Fruit fly (Drosophila melanogaster) whole organism: Measurements from ENCODE around the gene CG10336.

Source experiments
- CG8478 ChIP-seq: fragments of >200 bp; optimal IDR thresholded peaks from 2 replicates; lab custom pipeline; 2018; ENCODE audit warnings: inconsistent platforms
- Dll ChIP-seq: fragments of >200 bp; optimal IDR thresholded peaks from 2 replicates; lab custom pipeline; 2017
- pan ChIP-seq: fragments of >200 bp; optimal IDR thresholded peaks from 2 replicates; lab custom pipeline; 2017
- psq ChIP-seq: fragments of >200 bp; optimal IDR thresholded peaks from 2 replicates; lab custom pipeline; 2017
- usp ChIP-seq: fragments of >200 bp; optimal IDR thresholded peaks from 2 replicates; lab custom pipeline; 2017; ENCODE audit warnings: missing biosample characterization, missing genetic modification characterization, mixed read lengths

dm6 chr2L:18664707-18665550 lies 24.4 kb upstream of the CG10336 start:
- TF ChIP-seq pan (no peak), Dll (lab: Kevin White, UChicago) (no peak), psq (no peak), usp (GFP tag; lab: Kevin White, UChicago) (no peak), CG8478 (no peak)
